Worm (Caenorhabditis elegans): ENCODE data around the gene zipt-16.
"Not testable (repeated sequence)": the region's sequence is repeated elsewhere in the genome, so short reads cannot be mapped to it uniquely, and the experiment has no call there.

Gene zipt-16

ce11 chrV:11454917-11455316 is 7.9 kb upstream of the zipt-16 start:
- TF ChIP-seq W03F9.2 (tag; optimal IDR thresholded peaks at IDR 0.05) (no peak), him-1 (tag; optimal IDR thresholded peaks at IDR 0.05) (no peak), dao-5 (tag; optimal IDR thresholded peaks at IDR 0.05) (no peak)

- TF ChIP-seq him-1 (tag; optimal IDR thresholded peaks at IDR 0.05) (no peak), dao-5 (tag; optimal IDR thresholded peaks at IDR 0.05) (no peak), W03F9.2 (tag; optimal IDR thresholded peaks at IDR 0.05) (no peak)
These were observed 3.6 kb upstream of the zipt-16 start, which contains the start of gene T11F9.1 for ce11 chrV:11459255-11459654. T11F9.1 (plus strand) TSS chrV:11459555.

- TF ChIP-seq dao-5 (tag; optimal IDR thresholded peaks at IDR 0.05) (no peak), W03F9.2 (tag; optimal IDR thresholded peaks at IDR 0.05) (no peak), him-1 (tag; optimal IDR thresholded peaks at IDR 0.05) (no peak)
These were observed 7.4 kb downstream of the zipt-16 start, which contains the start of gene aat-6 for ce11 chrV:11470210-11470713. aat-6 (minus strand) TSS chrV:11470663.

ce11 chrV:11472209-11472608 is 9.4 kb downstream of the zipt-16 start, which contains the start of the genes nas-20 and nas-21:
nas-20 (minus strand) TSS chrV:11472309.
nas-21 (plus strand) TSS chrV:11472564.
- TF ChIP-seq him-1 (tag; optimal IDR thresholded peaks at IDR 0.05) (no peak), W03F9.2 (tag; optimal IDR thresholded peaks at IDR 0.05) (no peak), dao-5 (tag; optimal IDR thresholded peaks at IDR 0.05) (no peak)

- TF ChIP-seq W03F9.2 (tag; optimal IDR thresholded peaks at IDR 0.05) (no peak), dao-5 (tag; optimal IDR thresholded peaks at IDR 0.05) (no peak), him-1 (tag; optimal IDR thresholded peaks at IDR 0.05) (no peak)
These were observed 11.6 kb downstream of the zipt-16 start, which contains the start of gene nas-22 for ce11 chrV:11474399-11474798. nas-22 (plus strand) TSS chrV:11474699.

- not testable (repeated sequence) for TF ChIP-seq W03F9.2, him-1, dao-5 (tag; optimal IDR thresholded peaks at IDR 0.05)
These were observed 12.8 kb downstream of the zipt-16 start, which contains the start of gene T11F9.7 for ce11 chrV:11475638-11476037. T11F9.7 (plus strand) TSS chrV:11475938.

- TF ChIP-seq dao-5 (tag; optimal IDR thresholded peaks at IDR 0.05) (no peak), W03F9.2 (tag; optimal IDR thresholded peaks at IDR 0.05) (no peak), him-1 (tag; optimal IDR thresholded peaks at IDR 0.05) (no peak)
These were observed 16.6 kb downstream of the zipt-16 start, which contains the start of gene T11F9.22 for ce11 chrV:11479406-11479805. T11F9.22 (plus strand) TSS chrV:11479706.

- not testable (repeated sequence) for TF ChIP-seq him-1, W03F9.2, dao-5 (tag; optimal IDR thresholded peaks at IDR 0.05)
These were observed 17.9 kb downstream of the zipt-16 start, which contains the start of gene T11F9.14 for ce11 chrV:11480734-11481133. T11F9.14 (minus strand) TSS chrV:11480834.

- TF ChIP-seq dao-5, him-1, W03F9.2 (tag; optimal IDR thresholded peaks at IDR 0.05): not testable (repeated sequence)
These were observed 20.8 kb downstream of the zipt-16 start, which contains the start of gene col-157 for ce11 chrV:11483580-11484092. col-157 (plus strand) TSS chrV:11484042.

ce11 chrV:11484404-11484803 is 21.6 kb downstream of the zipt-16 start:
- no peak for TF ChIP-seq him-1 (tag; optimal IDR thresholded peaks at IDR 0.05)
- TF ChIP-seq dao-5 (tag; optimal IDR thresholded peaks at IDR 0.05) = no peak
- TF ChIP-seq W03F9.2 (tag; optimal IDR thresholded peaks at IDR 0.05) = no peak

ce11 chrV:11485558-11485957 is 22.7 kb downstream of the zipt-16 start, which contains the start of gene srh-1:
srh-1 (plus strand) TSS chrV:11485858.
- TF ChIP-seq dao-5 (tag; optimal IDR thresholded peaks at IDR 0.05) (no peak), W03F9.2 (tag; optimal IDR thresholded peaks at IDR 0.05) (no peak), him-1 (tag; optimal IDR thresholded peaks at IDR 0.05) (no peak)

ce11 chrV:11486680-11487079 is 23.9 kb downstream of the zipt-16 start, which contains the start of gene T11F9.10:
T11F9.10 (plus strand) TSS chrV:11486980.
- TF ChIP-seq dao-5 (tag; optimal IDR thresholded peaks at IDR 0.05) (no peak), W03F9.2 (tag; optimal IDR thresholded peaks at IDR 0.05) (no peak), him-1 (tag; optimal IDR thresholded peaks at IDR 0.05) (no peak)

- TF ChIP-seq dao-5 (tag; optimal IDR thresholded peaks at IDR 0.05) = no peak
- no peak for TF ChIP-seq him-1 (tag; optimal IDR thresholded peaks at IDR 0.05)
These were observed 25.5 kb downstream of the zipt-16 start for ce11 chrV:11488288-11488687.

ce11 chrV:11490382-11490781 is 27.6 kb downstream of the zipt-16 start, which contains the start of gene dhs-19:
dhs-19 (minus strand) TSS chrV:11490482.
- TF ChIP-seq him-1 (tag; optimal IDR thresholded peaks at IDR 0.05) (no peak), W03F9.2 (tag; optimal IDR thresholded peaks at IDR 0.05) (no peak), dao-5 (tag; optimal IDR thresholded peaks at IDR 0.05) (no peak)

All from whole organism, L4/young adult.